Worm (Caenorhabditis elegans) whole organism, late embryonic: ENCODE data around the gene F53A2.3.

Experiments
- F13H6.1 ChIP-seq: sonication (generic microtip); optimal IDR thresholded peaks from 2 replicates; lab custom pipeline; 2016; ENCODE audit warnings: missing genetic modification characterization, missing compliant biosample characterization
- eyg-1 ChIP-seq: sonication (generic microtip); optimal IDR thresholded peaks from 2 replicates; lab custom pipeline; 2016; ENCODE audit warnings: missing genotype, missing genetic modification characterization, missing compliant biosample characterization
- nhr-11 ChIP-seq: fragments of 150-350 bp; optimal IDR thresholded peaks from 2 replicates; lab custom pipeline; 2014; ENCODE audit warnings: missing biosample characterization, missing genetic modification characterization
- sdc-2 ChIP-seq: sonication (generic microtip); optimal IDR thresholded peaks from 2 replicates; lab custom pipeline; 2016; ENCODE audit warnings: missing genotype, missing genetic modification characterization, missing compliant biosample characterization
- tbx-7 ChIP-seq: sonication (generic microtip); optimal IDR thresholded peaks from 2 replicates; lab custom pipeline; 2016; ENCODE audit warnings: missing genotype, missing genetic modification characterization, missing compliant biosample characterization
- ttx-3 ChIP-seq: sonication (generic microtip); optimal IDR thresholded peaks from 2 replicates; lab custom pipeline; 2016; ENCODE audit warnings: missing genetic modification reagents, missing genetic modification characterization, missing compliant biosample characterization
- unc-55 ChIP-seq: sonication (generic microtip); optimal IDR thresholded peaks from 2 replicates; lab custom pipeline; 2017; ENCODE audit warnings: missing biosample characterization, missing genetic modification reagents, missing genetic modification characterization

DNA sequence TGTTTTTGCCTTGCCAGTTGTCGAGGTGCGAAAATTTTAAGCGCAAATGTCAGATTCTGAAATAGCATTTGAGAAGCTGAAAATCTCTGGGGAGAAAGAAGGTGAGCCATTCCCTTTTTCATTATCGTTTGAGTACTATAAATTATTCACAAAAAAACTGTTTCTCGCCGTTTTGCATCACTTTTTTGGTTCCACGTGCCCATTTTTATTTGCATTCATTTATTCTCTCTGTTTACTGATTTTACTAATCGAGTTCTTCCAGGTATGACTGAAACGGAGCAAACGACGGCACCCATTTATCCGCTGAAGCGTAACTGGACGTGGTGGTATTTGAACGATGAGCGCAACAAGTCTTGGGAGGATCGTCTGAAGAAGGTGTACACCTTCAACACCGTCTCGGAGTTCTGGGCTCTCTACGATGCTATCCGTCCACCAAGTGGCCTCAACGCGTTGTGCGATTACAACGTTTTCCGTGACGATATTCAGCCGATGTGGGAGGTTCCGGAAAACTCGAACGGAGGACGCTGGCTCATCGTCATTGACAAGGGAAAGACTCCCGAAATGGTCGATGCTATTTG, 4.1 kb upstream of the F53A2.3 start:
- TF ChIP-seq F13H6.1 (tag; lab: Kevin White, UChicago) (no peak), nhr-11 (tag; lab: Kevin White, UChicago) (no peak), tbx-7 (tag; lab: Kevin White, UChicago) (no peak), unc-55 (no peak), eyg-1 (tag; lab: Kevin White, UChicago) (no peak), ttx-3 (tag; lab: Kevin White, UChicago) (no peak), sdc-2 (tag; lab: Kevin White, UChicago) (no peak)
